Worm (Caenorhabditis elegans) whole organism, L1 larva: Measurements from ENCODE around the gene henn-1.

Experiments
- C16A3.4 ChIP-seq: fragments of 150-350 bp; optimal IDR thresholded peaks from 2 replicates; lab custom pipeline; 2014; ENCODE audit warnings: missing biosample characterization, missing genetic modification characterization
- F16B12.6 ChIP-seq: fragments of 150-350 bp; optimal IDR thresholded peaks from 2 replicates; lab custom pipeline; 2014; ENCODE audit warnings: missing biosample characterization, missing genetic modification characterization
- Y116A8C.19 ChIP-seq: sonication (generic microtip); optimal IDR thresholded peaks from 2 replicates; lab custom pipeline; 2016; ENCODE audit warnings: missing compliant biosample characterization, missing genetic modification characterization, borderline replicate concordance
- aha-1 ChIP-seq: fragments of 150-350 bp; optimal IDR thresholded peaks from 2 replicates; lab custom pipeline; 2014; ENCODE audit warnings: missing biosample characterization, missing genetic modification characterization
- alr-1 ChIP-seq: fragments of 200-800 bp; sonication (Bioruptor generic); optimal IDR thresholded peaks from 2 replicates; lab custom pipeline; 2018; ENCODE audit warnings: borderline replicate concordance, mild to moderate bottlenecking, missing genetic modification characterization, missing compliant biosample characterization
- ama-1 ChIP-seq: fragments of 150-350 bp; optimal IDR thresholded peaks from 2 replicates; lab custom pipeline; 2014
- blmp-1 ChIP-seq: fragments of 150-350 bp; optimal IDR thresholded peaks from 2 replicates; lab custom pipeline; 2014; ENCODE audit warnings: missing biosample characterization, missing genetic modification characterization
- ceh-8 ChIP-seq: fragments of 200-800 bp; sonication (Bioruptor generic); optimal IDR thresholded peaks from 2 replicates; lab custom pipeline; 2018; ENCODE audit warnings: mild to moderate bottlenecking, missing genetic modification characterization, moderate library complexity, missing compliant biosample characterization
- ceh-82 ChIP-seq, 3 experiments: fragments of 150-350 bp in 1 of 3; sonication (generic microtip) in 2 of 3; optimal IDR thresholded peaks; 2 replicates each; lab custom pipeline; 2014 to 2017; ENCODE audit warnings: missing biosample characterization in 3 of 3, missing genetic modification characterization in 3 of 3
- ceh-88 ChIP-seq: fragments of 200-800 bp; sonication (Bioruptor generic); IDR thresholded peaks from 2 replicates; pipeline ENCODE4 v1.3.6; 2022; ENCODE audit warnings: missing genetic modification characterization, missing compliant biosample characterization
- ceh-90 ChIP-seq: sonication (generic microtip); optimal IDR thresholded peaks from 2 replicates; lab custom pipeline; 2016; ENCODE audit warnings: missing genetic modification characterization, missing compliant biosample characterization
- dpl-1 ChIP-seq, 3 experiments: fragments of 150-350 bp in 2 of 3; sonication (generic microtip) in 1 of 3; optimal IDR thresholded peaks; 2 replicates each; lab custom pipeline; 2014 to 2017; ENCODE audit warnings: missing biosample characterization in 3 of 3, missing genetic modification characterization in 3 of 3, missing genetic modification reagents in 3 of 3
- efl-1 ChIP-seq, 4 experiments: fragments of 150-350 bp; optimal IDR thresholded peaks in 3 of 4; peaks in 1 of 4; 1 replicate in 1 of 4; 2 replicates in 3 of 4; lab custom pipeline; 2014; ENCODE audit warnings: missing biosample characterization in 2 of 4, missing genetic modification characterization in 2 of 4, missing genetic modification reagents in 2 of 4
- efl-3 ChIP-seq: fragments of 200-800 bp; sonication (Bioruptor generic); optimal IDR thresholded peaks from 2 replicates; lab custom pipeline; 2018; ENCODE audit warnings: mild to moderate bottlenecking, missing genetic modification characterization, missing compliant biosample characterization
- egl-27 ChIP-seq, 2 experiments: fragments of 150-350 bp in 1 of 2; sonication (generic microtip); optimal IDR thresholded peaks; 3 replicates each; lab custom pipeline; 2017 to 2018; ENCODE audit warnings: missing biosample characterization in 2 of 2, missing genetic modification characterization in 2 of 2, missing genetic modification reagents in 2 of 2
- elt-2 ChIP-seq: sonication (generic microtip); optimal IDR thresholded peaks from 2 replicates; lab custom pipeline; 2016; ENCODE audit warnings: missing genetic modification characterization, mild to moderate bottlenecking, inconsistent platforms, missing compliant biosample characterization, missing genetic modification reagents
- ets-5 ChIP-seq: fragments of 200-800 bp; sonication (Bioruptor generic); IDR thresholded peaks from 2 replicates; pipeline ENCODE4 v1.3.6; 2022; ENCODE audit warnings: missing genetic modification characterization, missing compliant biosample characterization
- grh-1 ChIP-seq: fragments of 200-800 bp; sonication (Bioruptor generic); IDR thresholded peaks from 2 replicates; pipeline ENCODE4 v1.3.6; 2022; ENCODE audit warnings: missing genetic modification reagents, missing genetic modification characterization, missing compliant biosample characterization
- isw-1 ChIP-seq: fragments of 200-800 bp; sonication (Bioruptor generic); IDR thresholded peaks from 2 replicates; pipeline ENCODE4 v1.3.6; 2022; ENCODE audit warnings: missing genetic modification characterization, missing compliant biosample characterization
- jun-1 ChIP-seq: fragments of 150-350 bp; optimal IDR thresholded peaks from 2 replicates; lab custom pipeline; 2014; ENCODE audit warnings: missing biosample characterization, missing genetic modification reagents, missing genetic modification characterization
- lin-15B ChIP-seq: fragments of 150-350 bp; sonication (generic microtip); optimal IDR thresholded peaks from 3 replicates; lab custom pipeline; 2014; ENCODE audit warnings: missing biosample characterization, missing genetic modification characterization
- lin-35 ChIP-seq, 2 experiments: fragments of 150-350 bp; optimal IDR thresholded peaks; 2 replicates each; lab custom pipeline; 2014; ENCODE audit warnings: missing biosample characterization in 2 of 2, missing genetic modification characterization in 2 of 2, missing genetic modification reagents in 2 of 2
- lin-39 ChIP-seq: fragments of 150-350 bp; optimal IDR thresholded peaks from 2 replicates; lab custom pipeline; 2014; ENCODE audit warnings: missing biosample characterization, missing genetic modification reagents, missing genetic modification characterization
- lir-3 ChIP-seq: sonication (generic microtip); optimal IDR thresholded peaks from 2 replicates; lab custom pipeline; 2016; ENCODE audit warnings: mild to moderate bottlenecking, missing genetic modification characterization, moderate library complexity, missing compliant biosample characterization; ENCODE audit not compliant: poor library complexity
- mab-9 ChIP-seq: fragments of 200-800 bp; sonication (Bioruptor generic); IDR thresholded peaks from 2 replicates; pipeline ENCODE4 v1.3.6; 2022; ENCODE audit warnings: missing genetic modification reagents, missing genetic modification characterization, missing compliant biosample characterization
- mep-1 ChIP-seq: fragments of 150-350 bp; optimal IDR thresholded peaks from 2 replicates; lab custom pipeline; 2014; ENCODE audit warnings: missing biosample characterization, missing genetic modification characterization
- nhr-19 ChIP-seq: fragments of 200-800 bp; sonication (Bioruptor generic); conservative IDR thresholded peaks from 2 replicates; pipeline ENCODE4 v1.3.6; 2022; ENCODE audit warnings: missing genetic modification characterization, missing compliant biosample characterization
- nhr-20 ChIP-seq: sonication (generic microtip); optimal IDR thresholded peaks from 2 replicates; lab custom pipeline; 2016; ENCODE audit warnings: mild to moderate bottlenecking, missing genetic modification characterization, missing compliant biosample characterization
- nhr-237 ChIP-seq: fragments of 150-350 bp; optimal IDR thresholded peaks from 2 replicates; lab custom pipeline; 2014; ENCODE audit warnings: missing biosample characterization, missing genetic modification characterization
- nhr-71 ChIP-seq: sonication (generic microtip); optimal IDR thresholded peaks from 2 replicates; lab custom pipeline; 2016; ENCODE audit warnings: mild to moderate bottlenecking, missing genetic modification characterization, moderate library complexity, missing compliant biosample characterization
- nhr-77 ChIP-seq: fragments of 150-350 bp; optimal IDR thresholded peaks from 2 replicates; lab custom pipeline; 2014; ENCODE audit warnings: missing biosample characterization, missing genetic modification characterization
- nhr-84 ChIP-seq: sonication (generic microtip); optimal IDR thresholded peaks from 2 replicates; lab custom pipeline; 2017; ENCODE audit warnings: missing biosample characterization, missing genetic modification characterization
- nhr-85 ChIP-seq: sonication (generic microtip); peaks from one replicate; lab custom pipeline; 2016; ENCODE audit warnings: missing genetic modification characterization, inconsistent platforms, missing compliant biosample characterization
- pqm-1 ChIP-seq: sonication (generic microtip); optimal IDR thresholded peaks from 3 replicates; lab custom pipeline; 2017; ENCODE audit warnings: missing biosample characterization, missing genetic modification characterization
- rnt-1 ChIP-seq: sonication (generic microtip); optimal IDR thresholded peaks from 2 replicates; lab custom pipeline; 2016; ENCODE audit warnings: mild to moderate bottlenecking, missing genetic modification characterization, moderate library complexity, missing compliant biosample characterization
- snu-23 ChIP-seq: sonication (generic microtip); optimal IDR thresholded peaks from 2 replicates; lab custom pipeline; 2016; ENCODE audit warnings: missing genetic modification characterization, missing compliant biosample characterization
- sox-4 ChIP-seq: sonication (generic microtip); optimal IDR thresholded peaks from 2 replicates; lab custom pipeline; 2016; ENCODE audit warnings: missing genetic modification characterization, missing compliant biosample characterization
- sup-37 ChIP-seq: fragments of 200-800 bp; sonication (Bioruptor generic); optimal IDR thresholded peaks from 2 replicates; lab custom pipeline; 2018; ENCODE audit warnings: mild to moderate bottlenecking, missing genetic modification characterization, missing compliant biosample characterization
- swsn-7 ChIP-seq: sonication (generic microtip); optimal IDR thresholded peaks from 2 replicates; lab custom pipeline; 2016; ENCODE audit warnings: missing genetic modification characterization, missing compliant biosample characterization
- tbx-2 ChIP-seq: sonication (generic microtip); optimal IDR thresholded peaks from 2 replicates; lab custom pipeline; 2016; ENCODE audit warnings: missing genetic modification characterization, missing compliant biosample characterization
- tlp-1 ChIP-seq: fragments of 150-350 bp; optimal IDR thresholded peaks from 2 replicates; lab custom pipeline; 2014; ENCODE audit warnings: missing biosample characterization, missing genetic modification characterization
- unc-62 ChIP-seq: fragments of 150-350 bp; optimal IDR thresholded peaks from 2 replicates; lab custom pipeline; 2014; ENCODE audit warnings: missing biosample characterization, missing genetic modification reagents, missing genetic modification characterization
- unc-98 ChIP-seq: fragments of 200-800 bp; sonication (Bioruptor generic); IDR thresholded peaks from 2 replicates; pipeline ENCODE4 v1.3.6; 2022; ENCODE audit warnings: missing genetic modification characterization, missing compliant biosample characterization
- xbp-1 ChIP-seq: sonication (generic microtip); optimal IDR thresholded peaks from 2 replicates; lab custom pipeline; 2016; ENCODE audit warnings: missing genetic modification characterization, missing compliant biosample characterization
- zag-1 ChIP-seq: fragments of 150-350 bp; optimal IDR thresholded peaks from 2 replicates; lab custom pipeline; 2014; ENCODE audit warnings: missing biosample characterization, missing genetic modification characterization

henn-1 gene

ce11 chrIII:8244052-8244451 lies 11.6 kb downstream of the henn-1 start, which contains the start of the genes pbs-6 and cids-1 (continued):
- TF ChIP-seq dpl-1 (GFP tag; optimal IDR thresholded peaks at IDR 0.05; lab: Kevin White, UChicago) (peak in 2 of 3 experiments; percentile 37 to 40), lir-3 (tag; lab: Kevin White, UChicago) (no peak), efl-3 (GFP tag; lab: Kevin White, UChicago) (no peak), unc-98 (GFP tag; lab: Robert Waterston, UW) (no peak), tlp-1 (tag; lab: Kevin White, UChicago) (no peak), ama-1 (lab: Kevin White, UChicago) (no peak), sox-4 (no peak), elt-2 (no peak), nhr-84 (tag; lab: Kevin White, UChicago) (no peak), rnt-1 (tag; lab: Kevin White, UChicago) (no peak), ceh-88 (GFP tag; lab: Robert Waterston, UW) (no peak), mab-9 (GFP tag; lab: Robert Waterston, UW) (no peak), blmp-1 (tag; lab: Kevin White, UChicago) (no peak), snu-23 (GFP tag; lab: Kevin White, UChicago) (peak; percentile 23), tbx-2 (no peak), ceh-8 (no peak), grh-1 (GFP tag; lab: Robert Waterston, UW) (no peak), lin-35 (GFP tag; optimal IDR thresholded peaks at IDR 0.05; lab: Kevin White, UChicago) (peak; percentile 25 to 50), swsn-7 (tag; lab: Kevin White, UChicago) (no peak), F16B12.6 (peak; percentile 85), ceh-90 (tag; lab: Kevin White, UChicago) (no peak), Y116A8C.19 (tag; lab: Kevin White, UChicago) (no peak), C16A3.4 (no peak), nhr-237 (tag; lab: Kevin White, UChicago) (no peak), egl-27 (tag; optimal IDR thresholded peaks at IDR 0.05; lab: Kevin White, UChicago) (no peak), nhr-71 (tag; lab: Kevin White, UChicago) (peak; percentile 24), ceh-82 (tag; optimal IDR thresholded peaks at IDR 0.05; lab: Kevin White, UChicago) (no peak), pqm-1 (no peak), nhr-19 (no peak), unc-62 (GFP tag; lab: Kevin White, UChicago) (no peak), lin-15B (tag; lab: Kevin White, UChicago) (no peak), lin-39 (tag; lab: Kevin White, UChicago) (no peak), aha-1 (no peak), nhr-77 (tag; lab: Kevin White, UChicago) (no peak), nhr-20 (tag; lab: Kevin White, UChicago) (no peak), sup-37 (GFP tag; lab: Kevin White, UChicago) (no peak), efl-1 (optimal IDR thresholded peaks at IDR 0.05; lab: Kevin White, UChicago) (peak; percentile 42 to 56), efl-1 (GFP tag; optimal IDR thresholded peaks at IDR 0.05 in 1 of 2; lab: Kevin White, UChicago) (peak; percentile 44 to 72), isw-1 (GFP tag; lab: Robert Waterston, UW) (no peak), zag-1 (tag; lab: Kevin White, UChicago) (no peak), xbp-1 (no peak), ets-5 (GFP tag; lab: Robert Waterston, UW) (no peak), jun-1 (no peak), nhr-85 (tag; lab: Kevin White, UChicago) (no peak), mep-1 (tag; lab: Kevin White, UChicago) (no peak), alr-1 (tag; lab: Kevin White, UChicago) (no peak)
